Fruit fly (Drosophila melanogaster): ENCODE results near the gene CG7900.

Gene CG7900

DNA sequence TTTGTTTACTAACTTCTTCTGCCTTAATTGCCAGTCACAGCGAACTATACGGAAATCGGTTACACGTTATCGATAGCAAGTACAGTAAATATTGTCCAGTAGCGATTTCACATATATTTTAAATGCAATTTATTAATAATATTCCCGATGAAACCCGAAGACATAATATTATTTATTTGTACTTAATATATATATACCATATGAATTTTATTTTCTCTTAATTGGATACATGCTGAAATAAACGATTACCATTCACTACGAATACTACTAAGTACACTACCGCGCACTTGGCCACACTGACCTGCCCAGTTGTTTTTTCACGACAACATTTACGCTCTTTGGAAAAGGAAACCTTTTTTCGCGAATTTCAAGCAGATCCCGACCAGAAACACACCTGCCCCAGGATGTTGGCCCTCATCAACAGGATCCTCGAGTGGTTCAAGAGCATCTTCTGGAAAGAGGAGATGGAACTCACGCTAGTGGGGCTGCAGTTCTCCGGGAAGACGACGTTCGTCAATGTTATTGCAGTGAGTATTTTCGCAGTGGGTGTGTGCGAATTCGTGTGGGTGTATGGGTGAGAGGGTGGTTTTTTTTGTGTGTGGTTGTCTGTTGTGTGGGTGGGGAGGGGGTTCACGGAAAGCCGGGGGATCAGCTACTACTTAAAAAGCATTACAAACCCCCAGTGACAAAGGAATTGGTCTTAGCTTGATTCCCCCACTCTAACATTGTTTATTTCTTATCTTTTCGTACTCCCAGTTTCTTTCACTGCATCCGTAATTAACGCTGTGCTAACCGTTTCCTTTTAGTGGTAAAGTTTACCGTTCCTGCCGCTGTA, 32.6 kb downstream of the CG7900 start, which contains the start of the genes CG9667 and Arl8 (continued):
- TF ChIP-seq Trl (optimal IDR thresholded peaks at IDR 0.05) (peak in 1 of 2 experiments; percentile 37), Trl (GFP tag; optimal IDR thresholded peaks at IDR 0.05) (no peak), Lhr (GFP tag; optimal IDR thresholded peaks at IDR 0.05) (peak; percentile 75), CG1233 (GFP tag; optimal IDR thresholded peaks at IDR 0.05) (peak; percentile 0), pan (optimal IDR thresholded peaks at IDR 0.05) (no peak), pan (GFP tag; optimal IDR thresholded peaks at IDR 0.05 in 1 of 2, IDR thresholded peaks at IDR 0.05 in 1 of 2) (peak in 1 of 2 experiments; percentile 54), Elba2 (GFP tag; optimal IDR thresholded peaks at IDR 0.05) (peak; percentile 49), MBD-R2 (GFP tag; IDR thresholded peaks at IDR 0.05) (peak; percentile 83; the same call in 1 of the 2 replicates), Fer1 (GFP tag; optimal IDR thresholded peaks at IDR 0.05) (peak; percentile 54), pho (GFP tag; optimal IDR thresholded peaks at IDR 0.05) (no peak), cg (GFP tag; optimal IDR thresholded peaks at IDR 0.05) (peak; percentile 71), CG17361 (GFP tag; IDR thresholded peaks at IDR 0.05) (peak; percentile 89), Hr51 (GFP tag; optimal IDR thresholded peaks at IDR 0.05) (peak in 1 of 2 experiments; percentile 33), CG10147 (GFP tag; optimal IDR thresholded peaks at IDR 0.05) (peak; percentile 68), CG11398 (GFP tag; optimal IDR thresholded peaks at IDR 0.05) (no peak), Dll (GFP tag; IDR thresholded peaks at IDR 0.05; ENCODE audit: partially characterized antibody) (peak; percentile 47; the same call in 2 of the 4 replicates), nerfin-2 (GFP tag; IDR thresholded peaks at IDR 0.05; ENCODE audit: partially characterized antibody) (no peak; the same call in 1 of the 2 replicates), CG30020 (tag; optimal IDR thresholded peaks at IDR 0.05) (peak; percentile 69), cato (GFP tag; optimal IDR thresholded peaks at IDR 0.05; ENCODE audit: borderline replicate concordance) (no peak), trh (GFP tag; optimal IDR thresholded peaks at IDR 0.05) (no peak), peb (GFP tag; IDR thresholded peaks at IDR 0.05) (0 out of 2 replicates have a peak, but pooled peaks have one; percentile 10), slbo (GFP tag; IDR thresholded peaks at IDR 0.05) (peak; percentile 88), fd102C (GFP tag; optimal IDR thresholded peaks at IDR 0.05) (no peak), crol (GFP tag; IDR thresholded peaks at IDR 0.05) (peak; percentile 34; the same call in 1 of the 2 replicates), ara (GFP tag; IDR thresholded peaks at IDR 0.05) (no peak), CG13894 (tag; optimal IDR thresholded peaks at IDR 0.05) (peak; percentile 61), CG2712 (tag; optimal IDR thresholded peaks at IDR 0.05) (peak; percentile 83), CG6272 (GFP tag; IDR thresholded peaks at IDR 0.05) (peak; percentile 55), CG1602 (GFP tag; optimal IDR thresholded peaks at IDR 0.05) (peak; percentile 71), CG11504 (tag; optimal IDR thresholded peaks at IDR 0.05) (peak; percentile 75), CG6689 (GFP tag; IDR thresholded peaks at IDR 0.05) (peak; percentile 44), tin (GFP tag; optimal IDR thresholded peaks at IDR 0.05) (peak; percentile 76), CG31388 (GFP tag; optimal IDR thresholded peaks at IDR 0.05) (peak; percentile 26), CG17328 (GFP tag; IDR thresholded peaks at IDR 0.05) (0 out of 2 replicates have a peak, but pooled peaks have one; percentile 32), bowl (GFP tag; IDR thresholded peaks at IDR 0.05) (no peak), abd-A (tag; optimal IDR thresholded peaks at IDR 0.05) (no peak), Bteb2 (GFP tag; optimal IDR thresholded peaks at IDR 0.05) (no peak), grn (GFP tag; optimal IDR thresholded peaks at IDR 0.05) (no peak), CG9609 (GFP tag; optimal IDR thresholded peaks at IDR 0.05) (no peak), Sry-δ (GFP tag; optimal IDR thresholded peaks at IDR 0.05) (no peak), mam (GFP tag; optimal IDR thresholded peaks at IDR 0.05) (peak; percentile 6), hbn (GFP tag; IDR thresholded peaks at IDR 0.05; ENCODE audit: partially characterized antibody) (no peak; the same call in 1 of the 2 replicates), en (GFP tag; optimal IDR thresholded peaks at IDR 0.05) (no peak), jumu (GFP tag; optimal IDR thresholded peaks at IDR 0.05) (no peak), CG31441 (GFP tag; IDR thresholded peaks at IDR 0.05) (peak; percentile 77), stc (GFP tag; IDR thresholded peaks at IDR 0.05) (peak; percentile 58), Chrac-16 (GFP tag; optimal IDR thresholded peaks at IDR 0.05) (peak; percentile 61), esg (GFP tag; conservative IDR thresholded peaks at IDR 0.05) (peak; percentile 59), amos (GFP tag; IDR thresholded peaks at IDR 0.05; ENCODE audit: partially characterized antibody) (0 out of 2 replicates have a peak, but pooled peaks have one; percentile 35)

All from whole organism, embryonic.